Worm (Caenorhabditis elegans): ENCODE data around the gene R03H10.1.
A peak's percentile ranks its signal among the peaks of the same experiment; 100 is the strongest.
"Not testable (repeated sequence)": the region's sequence is repeated elsewhere in the genome, so short reads cannot be mapped to it uniquely, and the experiment has no call there.

The R03H10.1 gene

DNA sequence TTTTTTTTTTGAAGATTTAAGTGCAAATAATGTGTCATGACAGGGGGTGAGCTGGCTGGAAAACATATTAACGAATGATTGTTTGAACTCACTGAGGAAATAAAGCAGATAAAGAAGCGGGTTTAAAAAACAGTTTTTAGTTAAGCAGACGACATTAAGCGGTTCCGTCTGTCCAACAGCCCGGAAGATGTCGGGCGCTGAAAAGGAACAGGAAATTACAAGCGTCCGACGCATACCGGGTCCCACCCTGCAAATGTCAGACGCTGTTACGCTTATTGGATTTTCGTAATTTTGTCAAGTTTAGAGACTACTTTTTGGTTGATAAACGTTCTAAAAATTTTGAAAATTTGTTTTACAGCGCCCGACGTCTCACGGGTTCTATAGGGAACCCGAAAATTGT is 20.5 kb upstream of the R03H10.1 start:
- TF ChIP-seq nhr-47 (tag; optimal IDR thresholded peaks at IDR 0.05) (no peak), hlh-4 (tag; optimal IDR thresholded peaks at IDR 0.05) (no peak), snu-23 (GFP tag; optimal IDR thresholded peaks at IDR 0.05) (no peak), zip-4 (GFP tag; optimal IDR thresholded peaks at IDR 0.05) (no peak), grh-1 (GFP tag; IDR thresholded peaks at IDR 0.05) (no peak), pax-3 (tag; optimal IDR thresholded peaks at IDR 0.05) (no peak), ceh-63 (GFP tag; optimal IDR thresholded peaks at IDR 0.05) (no peak), irx-1 (tag; optimal IDR thresholded peaks at IDR 0.05) (no peak), nhr-28 (tag; optimal IDR thresholded peaks at IDR 0.05) (no peak), nhr-76 (tag; optimal IDR thresholded peaks at IDR 0.05) (no peak), mep-1 (tag; optimal IDR thresholded peaks at IDR 0.05) (no peak), aly-2 (tag; optimal IDR thresholded peaks at IDR 0.05) (no peak), aha-1 (tag; optimal IDR thresholded peaks at IDR 0.05) (no peak), lir-3 (tag; optimal IDR thresholded peaks at IDR 0.05; ENCODE audit: poor library complexity) (no peak), fkh-4 (tag; optimal IDR thresholded peaks at IDR 0.05; ENCODE audit: borderline replicate concordance) (no peak), egl-13 (tag; optimal IDR thresholded peaks at IDR 0.05) (no peak)

- TF ChIP-seq egl-27 (tag; optimal IDR thresholded peaks at IDR 0.05) (no peak), skn-1 (tag; optimal IDR thresholded peaks at IDR 0.05) (no peak), C04F5.9 (tag; optimal IDR thresholded peaks at IDR 0.05) (no peak), mep-1 (tag; optimal IDR thresholded peaks at IDR 0.05) (no peak), tbx-2 (tag; optimal IDR thresholded peaks at IDR 0.05) (no peak)
These were observed 12.2 kb upstream of the R03H10.1 start for ce11 chrII:4167833-4168232.

ce11 chrII:4168404-4168803 is 11.6 kb upstream of the R03H10.1 start, which contains the start of gene R03H10.4:
Gene R03H10.4 (minus strand): TSS chrII:4168504.
- not testable (repeated sequence) for TF ChIP-seq unc-62 (GFP tag; optimal IDR thresholded peaks at IDR 0.05); nhr-77 (tag; optimal IDR thresholded peaks at IDR 0.05); unc-98 (GFP tag; IDR thresholded peaks at IDR 0.05)

DNA sequence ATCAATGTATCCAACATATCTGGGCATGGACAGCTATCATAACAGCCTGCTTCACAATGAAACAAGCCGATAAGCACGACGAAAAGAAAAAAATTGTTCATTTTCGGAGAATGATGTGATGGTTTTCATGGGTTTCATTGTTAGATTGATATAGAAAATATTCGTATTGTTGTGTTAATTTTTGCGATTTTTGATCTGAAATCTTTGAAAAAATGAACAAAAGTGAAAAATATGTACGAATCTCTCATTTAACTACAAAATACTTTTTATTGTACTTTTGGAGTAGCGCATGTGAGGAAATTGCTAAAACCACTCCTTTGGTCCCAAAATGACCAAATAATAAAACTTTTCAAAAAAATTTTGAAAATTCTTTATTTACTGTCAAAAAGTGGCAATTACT is 9.5 kb upstream of the R03H10.1 start, which contains the start of gene R03H10.5:
R03H10.5 (minus strand) TSS at position 101 of the 400 bp plus-strand sequence.
- TF ChIP-seq nhr-19 (GFP tag; conservative IDR thresholded peaks at IDR 0.05) (no peak), nhr-71 (tag; optimal IDR thresholded peaks at IDR 0.05) (no peak), lin-35 (GFP tag; optimal IDR thresholded peaks at IDR 0.05) (no peak)

DNA sequence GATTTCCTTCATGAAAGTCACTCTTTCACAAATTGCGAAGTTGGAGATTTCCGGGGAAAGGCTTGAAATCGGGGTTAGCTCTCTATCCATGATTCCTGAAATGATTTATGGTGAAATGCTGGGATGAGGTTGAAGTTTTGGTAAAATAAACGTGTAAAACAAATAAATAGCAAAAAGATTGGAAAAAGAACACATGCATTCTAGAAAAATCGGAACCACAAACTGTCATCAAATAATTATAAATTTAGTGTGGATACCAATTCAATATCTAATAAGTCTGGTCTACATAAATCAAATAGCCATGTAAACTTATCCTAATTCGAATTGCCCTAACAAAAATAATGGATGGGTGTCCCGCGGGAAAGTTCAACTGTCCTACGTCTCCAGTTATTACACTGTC is 6.7 kb upstream of the R03H10.1 start, which contains the start of gene R03H10.6:
R03H10.6 (minus strand) TSS at position 101 of the 400 bp plus-strand sequence.
- TF ChIP-seq ets-5 (GFP tag; IDR thresholded peaks at IDR 0.05) (no peak), fos-1 (tag; optimal IDR thresholded peaks at IDR 0.05) (no peak), zip-4 (GFP tag; optimal IDR thresholded peaks at IDR 0.05) (no peak), C16A3.4 (tag; optimal IDR thresholded peaks at IDR 0.05) (no peak), mef-2 (tag; optimal IDR thresholded peaks at IDR 0.05) (no peak)

ce11 chrII:4173842-4174241 is 6.2 kb upstream of the R03H10.1 start:
- TF ChIP-seq ceh-82 (tag; optimal IDR thresholded peaks at IDR 0.05) (no peak), nhr-237 (tag; optimal IDR thresholded peaks at IDR 0.05) (no peak), mep-1 (tag; optimal IDR thresholded peaks at IDR 0.05) (no peak), dpl-1 (GFP tag; optimal IDR thresholded peaks at IDR 0.05) (peak in 1 of 3 experiments; percentile 14), nhr-85 (tag) (peak; percentile 51), nhr-28 (tag; optimal IDR thresholded peaks at IDR 0.05) (no peak), efl-1 (optimal IDR thresholded peaks at IDR 0.05) (peak in 1 of 2 experiments; percentile 30), efl-1 (GFP tag; optimal IDR thresholded peaks at IDR 0.05 in 1 of 2) (peak in 1 of 2 experiments; percentile 55), nhr-12 (tag; optimal IDR thresholded peaks at IDR 0.05) (no peak), skn-1 (tag; optimal IDR thresholded peaks at IDR 0.05) (no peak), C34B4.2 (tag; optimal IDR thresholded peaks at IDR 0.05) (no peak), lin-39 (tag; optimal IDR thresholded peaks at IDR 0.05) (no peak), nhr-77 (tag; optimal IDR thresholded peaks at IDR 0.05) (no peak), ztf-11 (tag; optimal IDR thresholded peaks at IDR 0.05) (no peak), pqm-1 (tag; optimal IDR thresholded peaks at IDR 0.05) (no peak), nhr-71 (tag; optimal IDR thresholded peaks at IDR 0.05) (no peak), tlp-1 (tag; optimal IDR thresholded peaks at IDR 0.05) (no peak), ceh-63 (GFP tag; optimal IDR thresholded peaks at IDR 0.05) (no peak), mdl-1 (tag; optimal IDR thresholded peaks at IDR 0.05) (no peak), jun-1 (tag; optimal IDR thresholded peaks at IDR 0.05) (no peak), vab-15 (tag; optimal IDR thresholded peaks at IDR 0.05) (no peak)
